Worm (Caenorhabditis elegans): Measurements from ENCODE around the gene tomm-20.

DNA sequence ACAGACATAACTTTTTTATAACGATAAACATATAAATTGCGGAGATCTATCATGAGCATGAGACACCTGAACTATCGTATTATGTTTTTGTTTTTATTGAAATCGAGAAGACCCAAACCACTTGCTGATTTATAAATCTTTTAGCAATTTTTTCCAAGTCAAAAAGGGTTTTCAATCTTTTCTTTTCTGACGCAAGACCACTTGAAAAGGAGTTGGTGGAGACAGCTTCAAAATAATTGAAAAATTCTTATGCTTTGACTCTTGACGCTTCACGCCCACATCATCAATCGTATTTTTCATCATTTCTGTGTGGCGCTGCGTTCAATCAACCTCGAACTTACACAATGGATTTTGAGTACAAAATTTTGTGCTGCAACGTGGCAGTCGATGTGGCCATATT is 28.1 kb upstream of the tomm-20 start, which contains the start of gene F23H12.7:
- TF ChIP-seq W03F9.2 (tag; optimal IDR thresholded peaks at IDR 0.05) (no peak), him-1 (tag; optimal IDR thresholded peaks at IDR 0.05) (no peak), dao-5 (tag; optimal IDR thresholded peaks at IDR 0.05) (no peak)
